Worm (Caenorhabditis elegans) whole organism, late embryonic: ENCODE data around the gene sid-5.
"Not testable (repeated sequence)": the region's sequence is repeated elsewhere in the genome, so short reads cannot be mapped to it uniquely, and the experiment has no call there.

Source experiments
- K02D7.2 ChIP-seq: sonication (generic microtip); optimal IDR thresholded peaks from 2 replicates; lab custom pipeline; 2017; ENCODE audit warnings: mild to moderate bottlenecking, missing genetic modification characterization, missing compliant biosample characterization
- Y22D7AL.16 ChIP-seq: sonication (generic microtip); optimal IDR thresholded peaks from 2 replicates; lab custom pipeline; 2016; ENCODE audit warnings: missing genetic modification characterization, missing compliant biosample characterization
- ahr-1 ChIP-seq: sonication (generic microtip); optimal IDR thresholded peaks from 2 replicates; lab custom pipeline; 2016; ENCODE audit warnings: missing genetic modification characterization, missing compliant biosample characterization
- ama-1 ChIP-seq: fragments of 150-350 bp; optimal IDR thresholded peaks from 2 replicates; lab custom pipeline; 2014
- ceh-14 ChIP-seq: sonication (generic microtip); optimal IDR thresholded peaks from 2 replicates; lab custom pipeline; 2016; ENCODE audit warnings: missing genotype, missing genetic modification characterization, missing compliant biosample characterization
- ceh-19 ChIP-seq: fragments of 200-800 bp; sonication (Bioruptor generic); optimal IDR thresholded peaks from 2 replicates; lab custom pipeline; 2018; ENCODE audit warnings: mild to moderate bottlenecking, missing genetic modification characterization, missing compliant biosample characterization
- ceh-2 ChIP-seq: sonication (generic microtip); optimal IDR thresholded peaks from 2 replicates; lab custom pipeline; 2016; ENCODE audit warnings: missing genotype, missing genetic modification characterization, missing compliant biosample characterization
- ceh-22 ChIP-seq: sonication (generic microtip); optimal IDR thresholded peaks from 2 replicates; lab custom pipeline; 2017; ENCODE audit warnings: missing biosample characterization, missing genetic modification characterization
- ceh-24 ChIP-seq: sonication (generic microtip); optimal IDR thresholded peaks from 2 replicates; lab custom pipeline; 2016; ENCODE audit warnings: mild to moderate bottlenecking, missing genetic modification characterization, missing compliant biosample characterization
- ceh-30 ChIP-seq: fragments of 150-350 bp; optimal IDR thresholded peaks from 2 replicates; lab custom pipeline; 2014; ENCODE audit warnings: missing biosample characterization, missing genetic modification characterization
- ceh-31 ChIP-seq: sonication (generic microtip); optimal IDR thresholded peaks from 2 replicates; lab custom pipeline; 2016; ENCODE audit warnings: missing genetic modification characterization, missing compliant biosample characterization
- ceh-34 ChIP-seq: sonication (generic microtip); optimal IDR thresholded peaks from 2 replicates; lab custom pipeline; 2016; ENCODE audit warnings: mild to moderate bottlenecking, missing genetic modification characterization, missing compliant biosample characterization
- ceh-45 ChIP-seq: fragments of 200-800 bp; sonication (Bioruptor generic); IDR thresholded peaks from 2 replicates; pipeline ENCODE4 v1.3.6; 2022; ENCODE audit warnings: missing genetic modification reagents, missing genetic modification characterization, missing compliant biosample characterization
- ceh-48 ChIP-seq: sonication (generic microtip); optimal IDR thresholded peaks from 2 replicates; lab custom pipeline; 2016; ENCODE audit warnings: missing genetic modification characterization, inconsistent platforms, missing compliant biosample characterization
- che-1 ChIP-seq: sonication (generic microtip); optimal IDR thresholded peaks from 2 replicates; lab custom pipeline; 2016; ENCODE audit warnings: mild to moderate bottlenecking, missing genetic modification characterization, missing compliant biosample characterization
- dmd-4 ChIP-seq: sonication (generic microtip); optimal IDR thresholded peaks from 2 replicates; lab custom pipeline; 2016; ENCODE audit warnings: borderline replicate concordance, missing genetic modification characterization, missing compliant biosample characterization
- dve-1 ChIP-seq: sonication (generic microtip); optimal IDR thresholded peaks from 2 replicates; lab custom pipeline; 2017; ENCODE audit warnings: antibody characterized with exemption, mild to moderate bottlenecking, missing genetic modification characterization, missing compliant biosample characterization
- elt-4 ChIP-seq: sonication (generic microtip); optimal IDR thresholded peaks from 2 replicates; lab custom pipeline; 2016; ENCODE audit warnings: missing genetic modification characterization, missing compliant biosample characterization
- ets-4 ChIP-seq: sonication (generic microtip); optimal IDR thresholded peaks from 2 replicates; lab custom pipeline; 2016; ENCODE audit warnings: missing genetic modification characterization, missing compliant biosample characterization
- eyg-1 ChIP-seq: sonication (generic microtip); optimal IDR thresholded peaks from 2 replicates; lab custom pipeline; 2016; ENCODE audit warnings: missing genotype, missing genetic modification characterization, missing compliant biosample characterization
- fkh-10 ChIP-seq: fragments of 150-350 bp; optimal IDR thresholded peaks from 2 replicates; lab custom pipeline; 2014; ENCODE audit warnings: missing biosample characterization, missing genetic modification reagents, missing genetic modification characterization
- fkh-6 ChIP-seq: sonication (generic microtip); optimal IDR thresholded peaks from 2 replicates; lab custom pipeline; 2016; ENCODE audit warnings: missing genetic modification characterization, missing compliant biosample characterization
- hlh-15 ChIP-seq: sonication (generic microtip); optimal IDR thresholded peaks from 2 replicates; lab custom pipeline; 2016; ENCODE audit warnings: missing genetic modification characterization, missing compliant biosample characterization
- lin-11 ChIP-seq: fragments of 200-800 bp; sonication (Bioruptor generic); optimal IDR thresholded peaks from 2 replicates; lab custom pipeline; 2018; ENCODE audit warnings: mild to moderate bottlenecking, missing genetic modification characterization, missing compliant biosample characterization
- mec-3 ChIP-seq: sonication (generic microtip); optimal IDR thresholded peaks from 2 replicates; lab custom pipeline; 2016; ENCODE audit warnings: borderline replicate concordance, missing genetic modification characterization, missing compliant biosample characterization
- nfya-1 ChIP-seq: sonication (generic microtip); optimal IDR thresholded peaks from 2 replicates; lab custom pipeline; 2017; ENCODE audit warnings: missing genetic modification characterization, mild to moderate bottlenecking, missing compliant biosample characterization, antibody characterized with exemption, moderate library complexity
- nhr-11 ChIP-seq: fragments of 150-350 bp; optimal IDR thresholded peaks from 2 replicates; lab custom pipeline; 2014; ENCODE audit warnings: missing biosample characterization, missing genetic modification characterization
- npax-4 ChIP-seq: sonication (generic microtip); optimal IDR thresholded peaks from 2 replicates; lab custom pipeline; 2016; ENCODE audit warnings: missing genetic modification characterization, missing compliant biosample characterization
- odd-2 ChIP-seq: sonication (generic microtip); optimal IDR thresholded peaks from 2 replicates; lab custom pipeline; 2017; ENCODE audit warnings: antibody characterized with exemption, mild to moderate bottlenecking, missing genetic modification characterization, missing compliant biosample characterization
- pat-9 ChIP-seq: fragments of 200-800 bp; sonication (Bioruptor generic); optimal IDR thresholded peaks from 2 replicates; lab custom pipeline; 2018; ENCODE audit warnings: mild to moderate bottlenecking, missing genetic modification characterization, moderate library complexity, missing compliant biosample characterization
- pax-1 ChIP-seq: fragments of 150-350 bp; optimal IDR thresholded peaks from 2 replicates; lab custom pipeline; 2014; ENCODE audit warnings: missing biosample characterization, missing genetic modification characterization
- pha-2 ChIP-seq: sonication (generic microtip); optimal IDR thresholded peaks from 2 replicates; lab custom pipeline; 2017; ENCODE audit warnings: mild to moderate bottlenecking, missing genetic modification characterization, missing compliant biosample characterization
- pqm-1 ChIP-seq: sonication (generic microtip); optimal IDR thresholded peaks from 2 replicates; lab custom pipeline; 2016; ENCODE audit warnings: missing genetic modification characterization, missing compliant biosample characterization
- ref-2 ChIP-seq: sonication (generic microtip); optimal IDR thresholded peaks from 2 replicates; lab custom pipeline; 2016; ENCODE audit warnings: missing genetic modification characterization, missing compliant biosample characterization
- rnt-1 ChIP-seq: sonication (generic microtip); optimal IDR thresholded peaks from 2 replicates; lab custom pipeline; 2016; ENCODE audit warnings: missing genetic modification characterization, missing compliant biosample characterization
- sox-2 ChIP-seq: fragments of 200-800 bp; sonication (Bioruptor generic); IDR thresholded peaks from 2 replicates; pipeline ENCODE4 v1.3.6; 2022; ENCODE audit warnings: missing genetic modification reagents, missing genetic modification characterization, missing compliant biosample characterization
- sox-4 ChIP-seq: sonication (generic microtip); optimal IDR thresholded peaks from 2 replicates; lab custom pipeline; 2017; ENCODE audit warnings: mild to moderate bottlenecking, missing genetic modification characterization, inconsistent platforms, missing compliant biosample characterization
- tbx-2 ChIP-seq: sonication (generic microtip); optimal IDR thresholded peaks from 2 replicates; lab custom pipeline; 2016; ENCODE audit warnings: missing genetic modification characterization, missing compliant biosample characterization
- tbx-7 ChIP-seq: sonication (generic microtip); optimal IDR thresholded peaks from 2 replicates; lab custom pipeline; 2016; ENCODE audit warnings: missing genotype, missing genetic modification characterization, missing compliant biosample characterization
- ttx-3 ChIP-seq: sonication (generic microtip); optimal IDR thresholded peaks from 2 replicates; lab custom pipeline; 2016; ENCODE audit warnings: missing genetic modification reagents, missing genetic modification characterization, missing compliant biosample characterization
- zip-5 ChIP-seq: sonication (generic microtip); optimal IDR thresholded peaks from 2 replicates; lab custom pipeline; 2016; ENCODE audit warnings: missing genetic modification characterization, missing compliant biosample characterization

sid-5 gene

DNA sequence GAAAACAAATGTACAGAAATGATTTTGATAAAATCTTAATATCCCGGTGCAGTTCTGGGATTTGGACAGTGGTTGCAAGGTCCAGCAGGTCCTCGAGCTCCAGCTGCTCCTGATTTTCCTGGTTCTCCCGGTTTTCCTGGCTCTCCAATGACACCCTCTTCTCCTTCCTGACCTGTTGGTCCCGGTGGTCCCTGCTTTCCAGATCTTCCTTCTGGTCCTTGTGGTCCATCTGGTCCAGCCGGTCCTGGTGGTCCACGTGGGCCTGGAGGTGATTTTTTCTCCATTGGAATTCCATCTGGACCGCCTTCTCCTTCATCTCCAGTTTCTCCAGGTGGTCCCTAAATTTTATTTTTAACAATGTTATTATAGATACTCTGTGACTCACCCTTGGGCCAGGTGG, 29.2 kb upstream of the sid-5 start:
- TF ChIP-seq pha-2 (tag; lab: Kevin White, UChicago) (no peak), ama-1 (no peak), lin-11 (tag; lab: Kevin White, UChicago) (no peak), sox-2 (no peak), ref-2 (tag; lab: Kevin White, UChicago) (no peak), ceh-34 (tag; lab: Kevin White, UChicago) (no peak), K02D7.2 (tag; lab: Kevin White, UChicago) (no peak), dmd-4 (no peak), pax-1 (tag; lab: Kevin White, UChicago) (no peak), ceh-48 (no peak), nfya-1 (no peak), ceh-31 (tag; lab: Kevin White, UChicago) (no peak), eyg-1 (tag; lab: Kevin White, UChicago) (no peak), ceh-14 (no peak), Y22D7AL.16 (tag; lab: Kevin White, UChicago) (no peak), odd-2 (tag; lab: Kevin White, UChicago) (no peak), fkh-10 (GFP tag; lab: Kevin White, UChicago) (no peak), pat-9 (no peak), rnt-1 (no peak), ceh-19 (GFP tag; lab: Kevin White, UChicago) (no peak)

DNA sequence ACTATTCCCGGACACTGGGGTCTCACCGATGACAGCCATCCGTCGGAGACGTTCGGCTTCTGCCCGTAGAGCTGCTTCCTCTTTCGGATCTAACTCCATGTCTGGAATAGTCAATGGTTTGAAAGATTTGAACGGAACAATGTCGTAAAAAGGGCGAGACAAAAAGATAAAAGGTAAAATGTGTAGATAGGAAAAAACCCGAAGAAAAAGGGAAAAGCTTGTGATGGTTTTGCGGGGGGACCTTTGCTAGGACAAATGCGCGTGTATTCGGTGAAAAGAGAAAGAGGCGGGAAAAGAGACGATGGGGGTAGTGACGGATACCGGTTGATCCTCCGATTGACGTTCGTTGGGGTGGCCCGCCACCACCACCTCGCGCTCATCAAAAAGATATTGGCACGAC, 27.1 kb upstream of the sid-5 start, which contains the start of gene col-173:
Gene col-173, minus strand, starts transcription at position 101 of the 400 bp plus-strand sequence.
- TF ChIP-seq ceh-19 (GFP tag; lab: Kevin White, UChicago) (no peak), dmd-4 (no peak), odd-2 (tag; lab: Kevin White, UChicago) (no peak), zip-5 (tag; lab: Kevin White, UChicago) (no peak), ceh-45 (GFP tag; lab: Robert Waterston, UW) (no peak), ttx-3 (tag; lab: Kevin White, UChicago) (no peak), fkh-6 (no peak), ceh-48 (no peak), ceh-30 (no peak), tbx-2 (tag; lab: Kevin White, UChicago) (no peak), ahr-1 (no peak), lin-11 (tag; lab: Kevin White, UChicago) (no peak), hlh-15 (tag; lab: Kevin White, UChicago) (no peak), ets-4 (tag; lab: Kevin White, UChicago) (no peak), npax-4 (tag; lab: Kevin White, UChicago) (no peak), ceh-24 (tag; lab: Kevin White, UChicago) (no peak), fkh-10 (GFP tag; lab: Kevin White, UChicago) (no peak), rnt-1 (no peak)

DNA sequence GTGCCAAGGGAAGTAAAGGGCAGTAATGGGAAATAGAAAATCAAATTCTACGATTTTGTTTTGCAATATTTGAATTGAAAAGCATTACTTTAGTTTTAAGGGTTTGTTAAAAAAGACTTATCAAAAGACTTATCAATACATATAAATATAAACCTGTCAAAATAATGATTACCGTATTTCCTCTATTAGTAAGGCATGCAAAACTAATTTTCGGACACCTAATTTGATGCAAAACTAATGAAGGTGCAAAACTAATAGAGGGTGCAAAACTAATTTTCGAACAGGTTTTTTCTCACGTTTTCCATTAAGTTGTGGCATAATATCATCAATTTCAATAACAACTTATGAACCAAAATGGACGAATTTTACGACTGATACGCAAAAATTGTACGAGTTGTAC, 22.7 kb upstream of the sid-5 start, which contains the start of gene F41C6.6:
Gene F41C6.6, minus strand, starts transcription at position 101 of the 400 bp plus-strand sequence.
- TF ChIP-seq odd-2 (tag; lab: Kevin White, UChicago); ceh-48; rnt-1: not testable (repeated sequence)
- TF ChIP-seq, all 69 proteins: peak for 0; not testable (repeated sequence) for 69

DNA sequence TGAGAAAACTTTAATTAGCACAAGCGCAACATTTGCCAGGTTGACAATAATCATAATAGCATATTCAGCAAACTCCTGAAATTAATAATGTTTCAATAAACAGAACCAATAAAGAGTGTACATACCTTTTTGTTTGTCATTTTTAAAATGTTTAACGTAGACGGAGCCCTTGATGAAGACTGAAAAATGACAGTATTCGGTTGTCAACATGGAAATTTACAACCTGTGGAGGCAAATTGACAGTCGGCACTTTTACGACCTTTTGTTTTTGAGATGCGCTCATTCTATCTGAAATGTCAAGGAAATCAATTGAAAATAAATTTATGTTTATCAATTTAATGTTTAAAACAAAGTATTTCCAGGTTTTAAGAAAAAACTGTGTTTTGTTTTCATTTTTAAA, 20.1 kb upstream of the sid-5 start:
- no peak for TF ChIP-seq ceh-22 (tag; lab: Kevin White, UChicago)
- no peak for TF ChIP-seq ceh-24 (tag; lab: Kevin White, UChicago)
- no peak for TF ChIP-seq mec-3 (tag; lab: Kevin White, UChicago)
- TF ChIP-seq sox-4 = no peak
- TF ChIP-seq ahr-1 = no peak
- TF ChIP-seq lin-11 (tag; lab: Kevin White, UChicago) = no peak
- TF ChIP-seq ceh-2 (tag; lab: Kevin White, UChicago) = no peak
- no peak for TF ChIP-seq pqm-1
- no peak for TF ChIP-seq tbx-7
- no peak for TF ChIP-seq ceh-45 (GFP tag; lab: Robert Waterston, UW)
- no peak for TF ChIP-seq dmd-4
- TF ChIP-seq Y22D7AL.16 (tag; lab: Kevin White, UChicago) = no peak
- TF ChIP-seq dve-1 = no peak
- TF ChIP-seq nhr-11 = no peak
- TF ChIP-seq che-1 (tag; lab: Kevin White, UChicago) = no peak
- no peak for TF ChIP-seq elt-4 (tag; lab: Kevin White, UChicago)
- TF ChIP-seq tbx-2 (tag; lab: Kevin White, UChicago) = no peak
- TF ChIP-seq, all 69 proteins: peak for 0
